Worm (Caenorhabditis elegans): ENCODE results near the gene C07E3.4.

DNA sequence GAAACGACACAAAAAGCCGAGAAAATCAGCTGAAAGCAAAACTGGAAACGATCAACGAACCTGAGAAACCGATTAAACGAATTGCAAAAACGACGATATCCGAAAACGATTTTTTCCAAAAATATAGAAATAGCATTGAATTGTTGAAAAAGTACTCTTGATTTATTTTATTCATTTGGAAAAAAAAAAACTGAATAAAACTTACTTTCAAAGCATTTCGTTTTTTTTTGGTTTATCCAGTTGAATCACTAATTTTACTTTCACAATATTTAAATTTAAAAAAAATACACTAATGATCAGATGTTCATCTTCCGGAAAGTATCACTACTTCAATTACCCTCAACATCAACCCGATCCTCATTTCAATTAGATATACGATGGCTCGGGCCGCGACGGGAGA lies 36.0 kb downstream of the C07E3.4 start, which contains the start of gene T09F3.5:
- TF ChIP-seq hnd-1 (tag; optimal IDR thresholded peaks at IDR 0.05) (no peak), flt-1 (GFP tag; IDR thresholded peaks at IDR 0.05) (no peak), ets-7 (tag; optimal IDR thresholded peaks at IDR 0.05) (no peak), ama-1 (optimal IDR thresholded peaks at IDR 0.05) (no peak), pes-1 (GFP tag; IDR thresholded peaks at IDR 0.05) (no peak), hmg-4 (GFP tag; optimal IDR thresholded peaks at IDR 0.05) (no peak), ceh-13 (GFP tag; optimal IDR thresholded peaks at IDR 0.05) (no peak), F13C5.2 (tag; optimal IDR thresholded peaks at IDR 0.05) (no peak), aly-1 (tag; optimal IDR thresholded peaks at IDR 0.05) (no peak), ceh-36 (tag; optimal IDR thresholded peaks at IDR 0.05) (no peak), tra-4 (tag; optimal IDR thresholded peaks at IDR 0.05) (no peak), sea-1 (GFP tag; conservative IDR thresholded peaks at IDR 0.05) (no peak)

Data from whole organism, early embryonic.